Worm (Caenorhabditis elegans) whole organism, late embryonic: ENCODE measurements around the gene R03D7.2.
"Not testable (repeated sequence)": the region's sequence is repeated elsewhere in the genome, so short reads cannot be mapped to it uniquely, and the experiment has no call there.

Source experiments
- C08G9.2 ChIP-seq: sonication (generic microtip); optimal IDR thresholded peaks from 2 replicates; lab custom pipeline; 2016; ENCODE audit warnings: mild to moderate bottlenecking, missing genetic modification characterization, moderate library complexity, missing compliant biosample characterization
- C38D4.7 ChIP-seq: fragments of 200-800 bp; sonication (Bioruptor generic); optimal IDR thresholded peaks from 2 replicates; lab custom pipeline; 2018; ENCODE audit warnings: mild to moderate bottlenecking, missing genetic modification characterization, moderate library complexity, missing compliant biosample characterization
- F13H6.1 ChIP-seq: sonication (generic microtip); optimal IDR thresholded peaks from 2 replicates; lab custom pipeline; 2016; ENCODE audit warnings: missing genetic modification characterization, missing compliant biosample characterization
- Y22D7AL.16 ChIP-seq: sonication (generic microtip); optimal IDR thresholded peaks from 2 replicates; lab custom pipeline; 2016; ENCODE audit warnings: missing genetic modification characterization, missing compliant biosample characterization
- ceh-14 ChIP-seq: sonication (generic microtip); optimal IDR thresholded peaks from 2 replicates; lab custom pipeline; 2016; ENCODE audit warnings: missing genotype, missing genetic modification characterization, missing compliant biosample characterization
- ceh-18 ChIP-seq: sonication (generic microtip); optimal IDR thresholded peaks from 2 replicates; lab custom pipeline; 2016; ENCODE audit warnings: missing genetic modification characterization, missing compliant biosample characterization
- ceh-2 ChIP-seq: sonication (generic microtip); optimal IDR thresholded peaks from 2 replicates; lab custom pipeline; 2016; ENCODE audit warnings: missing genotype, missing genetic modification characterization, missing compliant biosample characterization
- ceh-24 ChIP-seq: sonication (generic microtip); optimal IDR thresholded peaks from 2 replicates; lab custom pipeline; 2016; ENCODE audit warnings: mild to moderate bottlenecking, missing genetic modification characterization, missing compliant biosample characterization
- ceh-34 ChIP-seq: sonication (generic microtip); optimal IDR thresholded peaks from 2 replicates; lab custom pipeline; 2016; ENCODE audit warnings: mild to moderate bottlenecking, missing genetic modification characterization, missing compliant biosample characterization
- fkh-6 ChIP-seq: sonication (generic microtip); optimal IDR thresholded peaks from 2 replicates; lab custom pipeline; 2016; ENCODE audit warnings: missing genetic modification characterization, missing compliant biosample characterization
- hlh-13 ChIP-seq: fragments of 200-800 bp; sonication (Bioruptor generic); optimal IDR thresholded peaks from 2 replicates; lab custom pipeline; 2018; ENCODE audit warnings: mild to moderate bottlenecking, missing genetic modification characterization, missing compliant biosample characterization
- hlh-15 ChIP-seq: sonication (generic microtip); optimal IDR thresholded peaks from 2 replicates; lab custom pipeline; 2016; ENCODE audit warnings: missing genetic modification characterization, missing compliant biosample characterization
- lim-6 ChIP-seq: sonication (generic microtip); optimal IDR thresholded peaks from 2 replicates; lab custom pipeline; 2016; ENCODE audit warnings: missing genetic modification characterization, missing compliant biosample characterization
- lin-11 ChIP-seq: fragments of 200-800 bp; sonication (Bioruptor generic); optimal IDR thresholded peaks from 2 replicates; lab custom pipeline; 2018; ENCODE audit warnings: mild to moderate bottlenecking, missing genetic modification characterization, missing compliant biosample characterization
- nhr-11 ChIP-seq: fragments of 150-350 bp; optimal IDR thresholded peaks from 2 replicates; lab custom pipeline; 2014; ENCODE audit warnings: missing biosample characterization, missing genetic modification characterization
- nhr-232 ChIP-seq: sonication (generic microtip); optimal IDR thresholded peaks from 2 replicates; lab custom pipeline; 2016; ENCODE audit warnings: missing genetic modification characterization, missing compliant biosample characterization
- odd-2 ChIP-seq: sonication (generic microtip); optimal IDR thresholded peaks from 2 replicates; lab custom pipeline; 2017; ENCODE audit warnings: antibody characterized with exemption, mild to moderate bottlenecking, missing genetic modification characterization, missing compliant biosample characterization
- pat-9 ChIP-seq: fragments of 200-800 bp; sonication (Bioruptor generic); optimal IDR thresholded peaks from 2 replicates; lab custom pipeline; 2018; ENCODE audit warnings: mild to moderate bottlenecking, missing genetic modification characterization, moderate library complexity, missing compliant biosample characterization
- pax-1 ChIP-seq: fragments of 150-350 bp; optimal IDR thresholded peaks from 2 replicates; lab custom pipeline; 2014; ENCODE audit warnings: missing biosample characterization, missing genetic modification characterization
- pha-2 ChIP-seq: sonication (generic microtip); optimal IDR thresholded peaks from 2 replicates; lab custom pipeline; 2017; ENCODE audit warnings: mild to moderate bottlenecking, missing genetic modification characterization, missing compliant biosample characterization
- pha-4 ChIP-seq: fragments of 150-350 bp; optimal IDR thresholded peaks from 2 replicates; lab custom pipeline; 2018; ENCODE audit warnings: missing biosample characterization, missing genetic modification reagents, missing genetic modification characterization
- rnt-1 ChIP-seq: sonication (generic microtip); optimal IDR thresholded peaks from 2 replicates; lab custom pipeline; 2016; ENCODE audit warnings: missing genetic modification characterization, missing compliant biosample characterization
- sdc-2 ChIP-seq: sonication (generic microtip); optimal IDR thresholded peaks from 2 replicates; lab custom pipeline; 2016; ENCODE audit warnings: missing genotype, missing genetic modification characterization, missing compliant biosample characterization
- sox-2 ChIP-seq: fragments of 200-800 bp; sonication (Bioruptor generic); IDR thresholded peaks from 2 replicates; pipeline ENCODE4 v1.3.6; 2022; ENCODE audit warnings: missing genetic modification reagents, missing genetic modification characterization, missing compliant biosample characterization
- syd-9 ChIP-seq: sonication (generic microtip); optimal IDR thresholded peaks from 2 replicates; lab custom pipeline; 2016; ENCODE audit warnings: mild to moderate bottlenecking, missing genetic modification characterization, moderate library complexity, missing compliant biosample characterization
- tbx-7 ChIP-seq: sonication (generic microtip); optimal IDR thresholded peaks from 2 replicates; lab custom pipeline; 2016; ENCODE audit warnings: missing genotype, missing genetic modification characterization, missing compliant biosample characterization
- ttx-3 ChIP-seq: sonication (generic microtip); optimal IDR thresholded peaks from 2 replicates; lab custom pipeline; 2016; ENCODE audit warnings: missing genetic modification reagents, missing genetic modification characterization, missing compliant biosample characterization
- unc-42 ChIP-seq: sonication (generic microtip); optimal IDR thresholded peaks from 2 replicates; lab custom pipeline; 2016; ENCODE audit warnings: missing genotype, missing genetic modification characterization, missing compliant biosample characterization
- unc-55 ChIP-seq: sonication (generic microtip); optimal IDR thresholded peaks from 2 replicates; lab custom pipeline; 2017; ENCODE audit warnings: missing biosample characterization, missing genetic modification reagents, missing genetic modification characterization
- unc-86 ChIP-seq: sonication (generic microtip); optimal IDR thresholded peaks from 2 replicates; lab custom pipeline; 2016; ENCODE audit warnings: missing genetic modification characterization, missing compliant biosample characterization

Gene R03D7.2

ce11 chrII:10922874-10923273, 12.1 kb downstream of the R03D7.2 start, which contains the start of gene Y19D2B.1:
Gene Y19D2B.1, minus strand, starts transcription at chrII:10922974.
- not testable (repeated sequence) for TF ChIP-seq C08G9.2; pat-9 (tag; lab: Kevin White, UChicago); rnt-1 (tag; lab: Kevin White, UChicago)

ce11 chrII:10918293-10918756, 16.7 kb downstream of the R03D7.2 start, which contains the start of gene tba-4:
Gene tba-4, plus strand, starts transcription at chrII:10918706.
- TF ChIP-seq tbx-7 (tag; lab: Kevin White, UChicago) (no peak), nhr-232 (tag; lab: Kevin White, UChicago) (no peak), F13H6.1 (tag; lab: Kevin White, UChicago) (no peak), syd-9 (tag; lab: Kevin White, UChicago) (no peak), pat-9 (tag; lab: Kevin White, UChicago) (no peak)

ce11 chrII:10917174-10917573, 17.8 kb downstream of the R03D7.2 start, which contains the start of gene F44F4.10:
Gene F44F4.10, minus strand, starts transcription at chrII:10917274.
- TF ChIP-seq odd-2 (no peak), C38D4.7 (GFP tag; lab: Kevin White, UChicago) (no peak), fkh-6 (tag; lab: Kevin White, UChicago) (no peak), pat-9 (tag; lab: Kevin White, UChicago) (no peak), ceh-14 (no peak), pha-4 (tag; lab: Kevin White, UChicago) (no peak), ceh-24 (tag; lab: Kevin White, UChicago) (no peak), ceh-18 (tag; lab: Kevin White, UChicago) (no peak), hlh-13 (GFP tag; lab: Kevin White, UChicago) (no peak), ceh-2 (tag; lab: Kevin White, UChicago) (no peak), sox-2 (GFP tag; lab: Robert Waterston, UW) (no peak), unc-55 (no peak), hlh-15 (tag; lab: Kevin White, UChicago) (no peak), Y22D7AL.16 (no peak), unc-42 (tag; lab: Kevin White, UChicago) (no peak), unc-86 (tag; lab: Kevin White, UChicago) (no peak), ttx-3 (tag; lab: Kevin White, UChicago) (no peak)

DNA sequence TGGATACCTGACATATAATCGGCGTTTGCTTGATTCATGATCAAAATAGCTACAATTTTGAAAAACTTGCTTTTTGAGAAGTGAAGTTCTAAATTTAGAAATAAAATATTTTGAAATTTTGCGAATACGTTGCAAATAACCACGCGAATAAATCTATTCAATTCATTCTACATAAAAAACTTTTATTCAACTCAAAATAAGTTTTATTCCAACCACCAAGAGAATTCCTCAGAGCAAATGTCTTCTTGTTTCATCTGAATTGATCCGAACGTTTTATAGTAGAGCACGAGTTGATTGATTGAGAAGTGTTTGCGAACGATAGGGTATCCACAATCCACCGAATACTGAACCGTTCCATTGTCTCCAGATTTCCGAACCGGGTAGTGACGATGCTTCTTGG, 19.3 kb downstream of the R03D7.2 start, which contains the start of gene F44F4.9:
Gene F44F4.9, minus strand, starts transcription at position 101 of the 400 bp plus-strand sequence.
- no peak for TF ChIP-seq pax-1 (tag; lab: Kevin White, UChicago)
- TF ChIP-seq lin-11 (tag; lab: Kevin White, UChicago): no peak
- TF ChIP-seq odd-2: no peak
- TF ChIP-seq unc-86 (tag; lab: Kevin White, UChicago): no peak
- no peak for TF ChIP-seq pha-4 (tag; lab: Kevin White, UChicago)
- TF ChIP-seq nhr-11 (tag; lab: Kevin White, UChicago): no peak

ce11 chrII:10914366-10914765, 20.6 kb downstream of the R03D7.2 start, which contains the start of gene F44F4.15:
Gene F44F4.15, plus strand, starts transcription at chrII:10914666.
- TF ChIP-seq unc-55 (no peak), sdc-2 (tag; lab: Kevin White, UChicago) (no peak), ceh-18 (tag; lab: Kevin White, UChicago) (no peak), lim-6 (tag; lab: Kevin White, UChicago) (no peak), ttx-3 (tag; lab: Kevin White, UChicago) (no peak)
- TF ChIP-seq, all 69 proteins: peak for 0

DNA sequence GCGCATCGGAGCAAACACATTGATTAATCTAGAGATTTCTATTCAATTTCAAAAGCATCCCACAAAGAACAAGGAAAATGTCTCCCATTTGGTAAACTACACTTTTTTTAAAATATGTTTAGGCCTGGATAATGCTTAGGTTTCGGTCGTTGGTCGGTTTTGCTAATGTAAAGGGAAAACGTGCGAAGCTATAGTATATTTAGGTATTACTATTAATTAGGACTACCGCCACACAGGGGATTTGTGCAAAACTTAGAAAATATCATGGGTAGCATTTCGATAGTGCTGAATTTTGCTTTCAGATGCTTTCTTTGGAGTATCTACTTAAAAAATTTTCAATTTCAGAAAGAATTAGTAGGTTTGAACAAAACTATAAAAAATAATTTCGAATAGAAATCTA, 22.0 kb downstream of the R03D7.2 start:
- TF ChIP-seq pha-2 (tag; lab: Kevin White, UChicago) (no peak), ceh-34 (tag; lab: Kevin White, UChicago) (no peak), unc-42 (tag; lab: Kevin White, UChicago) (no peak)
